Worm (Caenorhabditis elegans): ENCODE data around the gene K08H10.10.
A peak's percentile ranks its signal among the peaks of the same experiment; 100 is the strongest.

Gene K08H10.10

DNA sequence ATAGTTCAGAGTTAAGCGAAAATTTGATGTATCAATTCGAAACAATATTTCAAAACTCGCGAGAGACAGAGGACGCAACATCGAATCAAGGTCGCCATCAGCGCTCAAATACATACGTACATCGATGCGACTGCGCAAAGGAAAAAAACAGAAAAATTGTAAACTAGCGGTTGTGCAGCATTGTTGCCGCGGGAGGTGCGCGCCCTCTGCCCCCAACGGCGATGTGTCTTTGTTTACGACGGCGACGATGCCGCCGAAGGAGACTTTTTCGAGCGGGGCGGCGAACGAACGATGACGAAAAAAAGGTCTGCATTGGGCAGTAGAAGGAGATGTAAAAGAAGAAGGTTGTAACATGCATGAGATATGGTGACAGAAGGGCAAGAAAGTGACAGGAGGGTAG is 37.9 kb upstream of the K08H10.10 start:
- no peak for TF ChIP-seq fkh-10 (GFP tag; optimal IDR thresholded peaks at IDR 0.05)
- TF ChIP-seq nhr-25 (tag; optimal IDR thresholded peaks at IDR 0.05), result peak; percentile 69

DNA sequence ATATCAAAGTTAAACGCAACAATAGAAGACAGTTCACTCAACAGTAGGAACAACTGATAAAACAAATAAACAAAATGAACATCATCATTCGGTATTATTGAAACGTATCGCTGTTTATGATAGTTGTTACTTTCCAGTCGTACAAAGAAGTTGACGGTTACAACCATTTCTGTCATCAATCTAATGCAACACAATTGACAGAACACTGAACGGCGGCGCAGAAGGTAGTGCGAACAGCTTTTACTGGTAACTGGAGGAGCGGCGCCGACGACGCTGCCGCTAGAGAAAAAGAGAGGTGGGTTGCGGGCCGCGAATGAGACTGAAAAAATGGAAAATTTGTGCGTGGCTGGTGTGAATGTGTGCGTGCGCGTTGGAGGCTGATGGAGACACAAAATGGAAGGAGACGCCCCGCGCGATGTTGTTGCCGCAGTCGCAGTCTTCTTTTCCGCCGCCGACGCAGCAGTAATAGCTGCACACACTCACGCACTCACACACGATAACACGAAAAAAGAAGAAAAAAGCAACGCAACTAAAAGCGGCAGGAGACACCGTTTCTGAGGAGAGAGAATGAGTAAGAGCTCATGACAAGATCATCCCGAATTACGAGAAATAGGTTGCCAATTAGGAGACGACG is 36.6 kb upstream of the K08H10.10 start:
- TF ChIP-seq nfya-1 (tag; optimal IDR thresholded peaks at IDR 0.05; ENCODE audit: insufficient read depth), result peak; percentile 5
- no peak for TF ChIP-seq ZK546.5 (tag; optimal IDR thresholded peaks at IDR 0.05)
- TF ChIP-seq ama-1 (optimal IDR thresholded peaks at IDR 0.05), result no peak
- TF ChIP-seq egl-5 (tag; optimal IDR thresholded peaks at IDR 0.05), result no peak
- no peak for TF ChIP-seq mml-1 (tag; optimal IDR thresholded peaks at IDR 0.05)
- TF ChIP-seq ceh-16 (tag; optimal IDR thresholded peaks at IDR 0.05), result no peak
- TF ChIP-seq skn-1 (tag; optimal IDR thresholded peaks at IDR 0.05), result no peak
- no peak for TF ChIP-seq aly-2 (tag; optimal IDR thresholded peaks at IDR 0.05)
- no peak for TF ChIP-seq egl-27 (tag; optimal IDR thresholded peaks at IDR 0.05)
- no peak for TF ChIP-seq fos-1 (tag; optimal IDR thresholded peaks at IDR 0.05)
- no peak for TF ChIP-seq ztf-4 (tag; optimal IDR thresholded peaks at IDR 0.05)
- peak; percentile 61 for TF ChIP-seq lin-39 (tag; optimal IDR thresholded peaks at IDR 0.05)

DNA sequence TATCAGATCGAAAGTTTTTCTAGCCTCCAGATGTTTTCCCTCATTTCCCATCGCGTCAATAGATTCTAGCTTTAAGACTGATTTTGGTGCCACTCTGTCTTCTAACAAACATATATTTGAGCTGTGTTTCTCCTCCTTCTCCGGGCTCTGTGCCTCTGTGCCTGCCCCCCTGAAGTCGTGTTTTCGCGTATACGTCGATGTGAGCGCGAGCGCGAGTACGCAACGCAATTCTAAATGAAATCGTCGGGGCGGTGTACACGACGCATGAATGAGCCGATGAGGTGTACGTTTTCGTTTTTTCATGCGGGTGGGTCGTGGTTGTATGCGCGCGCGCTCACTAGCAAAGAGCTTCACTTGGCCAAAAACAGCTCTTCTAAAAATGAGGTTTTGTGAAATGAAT is 35.0 kb upstream of the K08H10.10 start:
- TF ChIP-seq nhr-23 (tag; optimal IDR thresholded peaks at IDR 0.05), result no peak
- TF ChIP-seq nhr-77 (tag; optimal IDR thresholded peaks at IDR 0.05), result no peak
- no peak for TF ChIP-seq elt-1 (tag; optimal IDR thresholded peaks at IDR 0.05)

DNA sequence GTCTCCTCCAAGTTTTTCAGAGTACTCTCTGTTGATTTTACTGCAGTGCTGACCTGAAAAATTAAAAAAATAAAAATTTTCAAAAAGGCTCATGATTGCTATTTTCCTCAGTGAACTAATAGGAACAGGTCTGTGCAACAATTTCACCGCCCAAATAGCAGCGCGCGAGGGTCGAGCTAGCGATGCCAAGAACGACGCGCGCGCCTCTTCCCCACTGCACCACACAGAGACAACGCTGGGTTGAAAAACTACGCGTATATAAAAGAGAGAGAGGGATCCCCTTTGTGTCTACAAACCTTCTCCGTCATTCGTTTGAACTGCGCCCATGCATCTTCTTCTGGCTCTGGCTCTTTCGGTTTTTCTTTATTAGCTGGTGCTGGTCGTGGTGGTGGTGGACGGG is 30.7 kb upstream of the K08H10.10 start:
- TF ChIP-seq ceh-16 (tag; optimal IDR thresholded peaks at IDR 0.05) (peak; percentile 9), nhr-25 (tag; optimal IDR thresholded peaks at IDR 0.05) (no peak), fkh-2 (tag; optimal IDR thresholded peaks at IDR 0.05) (no peak), zag-1 (tag; optimal IDR thresholded peaks at IDR 0.05) (no peak), lin-39 (tag; optimal IDR thresholded peaks at IDR 0.05) (peak; percentile 90), nfya-1 (tag; optimal IDR thresholded peaks at IDR 0.05; ENCODE audit: insufficient read depth) (peak; percentile 70), mml-1 (tag; optimal IDR thresholded peaks at IDR 0.05) (no peak), nhr-77 (tag; optimal IDR thresholded peaks at IDR 0.05) (peak; percentile 38), ZK546.5 (tag; optimal IDR thresholded peaks at IDR 0.05) (no peak), nhr-76 (tag; optimal IDR thresholded peaks at IDR 0.05) (no peak), daf-12 (tag; optimal IDR thresholded peaks at IDR 0.05) (no peak), ztf-4 (tag; optimal IDR thresholded peaks at IDR 0.05) (peak; percentile 76), nhr-237 (tag; optimal IDR thresholded peaks at IDR 0.05) (no peak), nhr-43 (tag; optimal IDR thresholded peaks at IDR 0.05; ENCODE audit: poor library complexity, severe bottlenecking) (peak; percentile 62), nhr-12 (tag; optimal IDR thresholded peaks at IDR 0.05) (no peak), lsy-12 (tag; optimal IDR thresholded peaks at IDR 0.05) (peak; percentile 61), nhr-28 (tag; optimal IDR thresholded peaks at IDR 0.05) (no peak), pha-4 (tag; optimal IDR thresholded peaks at IDR 0.05) (no peak), egl-27 (tag; optimal IDR thresholded peaks at IDR 0.05) (no peak), skn-1 (tag; optimal IDR thresholded peaks at IDR 0.05) (peak; percentile 2), ama-1 (optimal IDR thresholded peaks at IDR 0.05) (peak; percentile 53), lin-15B (tag; optimal IDR thresholded peaks at IDR 0.05) (peak; percentile 21), unc-39 (tag; optimal IDR thresholded peaks at IDR 0.05) (no peak), tbx-2 (tag; optimal IDR thresholded peaks at IDR 0.05) (peak; percentile 67), aly-2 (tag; optimal IDR thresholded peaks at IDR 0.05) (no peak), ceh-82 (tag; optimal IDR thresholded peaks at IDR 0.05) (peak; percentile 23), mdl-1 (tag; optimal IDR thresholded peaks at IDR 0.05) (no peak), jun-1 (tag; optimal IDR thresholded peaks at IDR 0.05) (peak; percentile 2), elt-1 (tag; optimal IDR thresholded peaks at IDR 0.05) (no peak), ztf-11 (tag; optimal IDR thresholded peaks at IDR 0.05) (no peak), nhr-67 (tag; optimal IDR thresholded peaks at IDR 0.05) (no peak), fkh-10 (GFP tag; optimal IDR thresholded peaks at IDR 0.05) (no peak), pqm-1 (tag; optimal IDR thresholded peaks at IDR 0.05) (no peak), hmg-11 (tag; optimal IDR thresholded peaks at IDR 0.05) (peak; percentile 79), ceh-28 (tag; optimal IDR thresholded peaks at IDR 0.05) (no peak), egl-5 (tag; optimal IDR thresholded peaks at IDR 0.05) (peak; percentile 59), R02D3.7 (tag; optimal IDR thresholded peaks at IDR 0.05) (peak; percentile 11), eor-1 (tag; optimal IDR thresholded peaks at IDR 0.05) (no peak), nhr-11 (tag; optimal IDR thresholded peaks at IDR 0.05) (no peak), snpc-4 (tag; optimal IDR thresholded peaks at IDR 0.05) (peak; percentile 22), fos-1 (tag; optimal IDR thresholded peaks at IDR 0.05) (no peak), ceh-9 (tag; optimal IDR thresholded peaks at IDR 0.05) (no peak), unc-62 (GFP tag; optimal IDR thresholded peaks at IDR 0.05) (peak; percentile 16), nhr-23 (tag; optimal IDR thresholded peaks at IDR 0.05) (no peak), sea-2 (GFP tag; optimal IDR thresholded peaks at IDR 0.05) (no peak), elt-2 (tag; optimal IDR thresholded peaks at IDR 0.05) (peak; percentile 52)
